Worm (Caenorhabditis elegans): ENCODE results near the gene Y76B12C.9.

DNA sequence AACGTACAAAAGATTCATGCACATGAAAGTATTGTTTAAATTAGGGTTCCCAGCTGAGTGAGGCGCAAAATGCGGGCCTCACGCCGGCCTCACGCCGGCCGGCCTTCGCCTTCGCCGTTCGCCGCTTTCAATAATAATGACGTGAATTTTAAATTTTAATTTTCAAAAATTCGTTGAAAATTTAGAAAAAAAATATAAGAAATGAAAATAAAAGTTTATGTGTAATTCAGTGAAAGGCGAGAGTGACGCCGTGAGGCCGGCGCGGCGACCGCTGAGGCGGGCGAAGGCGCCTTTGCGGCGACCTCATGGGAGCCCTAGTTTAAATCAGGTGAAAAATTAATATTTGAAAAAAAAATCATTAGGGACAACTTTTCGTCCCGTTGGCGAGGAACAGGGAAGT lies 20.6 kb upstream of the Y76B12C.9 start:
- TF ChIP-seq dve-1 (tag; optimal IDR thresholded peaks at IDR 0.05) (no peak), pros-1 (tag; optimal IDR thresholded peaks at IDR 0.05) (no peak), elt-2 (tag; optimal IDR thresholded peaks at IDR 0.05) (no peak), ama-1 (optimal IDR thresholded peaks at IDR 0.05) (no peak), ztf-16 (tag; optimal IDR thresholded peaks at IDR 0.05) (no peak), unc-42 (tag; optimal IDR thresholded peaks at IDR 0.05) (no peak), rnt-1 (tag; optimal IDR thresholded peaks at IDR 0.05) (no peak), ceh-18 (tag; optimal IDR thresholded peaks at IDR 0.05) (no peak), C38D4.7 (GFP tag; optimal IDR thresholded peaks at IDR 0.05) (no peak), pha-4 (tag; optimal IDR thresholded peaks at IDR 0.05) (no peak), hlh-30 (tag; optimal IDR thresholded peaks at IDR 0.05; ENCODE audit: insufficient read depth) (no peak)
